Fruit fly (Drosophila melanogaster): Measurements from ENCODE around the gene CG15803.

dm6 chr3R:18393436-18393835, 32.9 kb upstream of the CG15803 start:
- TF ChIP-seq h (optimal IDR thresholded peaks at IDR 0.05) (no peak), Myc (optimal IDR thresholded peaks at IDR 0.05) (no peak), psq (optimal IDR thresholded peaks at IDR 0.05) (no peak), ttk (optimal IDR thresholded peaks at IDR 0.05) (no peak), Sin3A (optimal IDR thresholded peaks at IDR 0.05) (no peak)

All from Kc167 (cell line).